Fruit fly (Drosophila melanogaster) whole organism, pupa: ENCODE results near the gene unc-13.
A peak's percentile ranks its signal among the peaks of the same experiment; 100 is the strongest.

ENCODE experiments used
- CG10348 ChIP-seq: fragments of 200-800 bp; sonication (Bioruptor generic); IDR thresholded peaks from 2 replicates; pipeline ENCODE4 v1.3.6; 2022; ENCODE audit warnings: missing biosample characterization, missing genetic modification characterization
- CG12605 ChIP-seq: fragments of 200-800 bp; sonication (Bioruptor generic); IDR thresholded peaks from 2 replicates; pipeline ENCODE4 v1.3.6; 2022; ENCODE audit warnings: missing biosample characterization, missing genetic modification characterization
- CG14655 ChIP-seq: fragments of 200-800 bp; sonication (Bioruptor generic); optimal IDR thresholded peaks from 3 replicates; lab custom pipeline; 2017; ENCODE audit warnings: mild to moderate bottlenecking, missing biosample characterization, missing genetic modification reagents, missing genetic modification characterization
- CG17806 ChIP-seq: fragments of 200-800 bp; sonication (Bioruptor generic); optimal IDR thresholded peaks from 2 replicates; lab custom pipeline; 2018; ENCODE audit warnings: missing biosample characterization, mild to moderate bottlenecking, missing genetic modification characterization, moderate library complexity
- CG32121 ChIP-seq: fragments of 200-800 bp; sonication (Bioruptor generic); IDR thresholded peaks from 2 replicates; pipeline ENCODE4 v1.3.6; 2022; ENCODE audit warnings: missing biosample characterization, missing genetic modification characterization
- CG4496 ChIP-seq: fragments of 200-800 bp; sonication (Bioruptor generic); IDR thresholded peaks from 3 replicates; pipeline ENCODE4 v1.3.6; 2022; ENCODE audit warnings: missing biosample characterization, missing genetic modification characterization
- CG8159 ChIP-seq: fragments of 200-800 bp; sonication (Bioruptor generic); optimal IDR thresholded peaks from 3 replicates; lab custom pipeline; 2018; ENCODE audit warnings: missing biosample characterization, mild to moderate bottlenecking, missing genetic modification characterization, moderate library complexity
- CG9948 ChIP-seq: fragments of 200-800 bp; sonication (Bioruptor generic); optimal IDR thresholded peaks from 2 replicates; lab custom pipeline; 2018; ENCODE audit warnings: missing biosample characterization, mild to moderate bottlenecking, missing genetic modification characterization, moderate library complexity
- D1 ChIP-seq: fragments of 200-800 bp; sonication (Bioruptor generic); optimal IDR thresholded peaks from 2 replicates; lab custom pipeline; 2018; ENCODE audit warnings: missing biosample characterization, mild to moderate bottlenecking, missing genetic modification characterization, moderate library complexity
- EcR ChIP-seq: fragments of 200-800 bp; sonication (Bioruptor generic); optimal IDR thresholded peaks from 3 replicates; lab custom pipeline; 2019; ENCODE audit warnings: missing biosample characterization, missing genetic modification characterization, mild to moderate bottlenecking, moderate library complexity, missing genetic modification reagents
- Pif1B ChIP-seq: fragments of 200-800 bp; sonication (Bioruptor generic); optimal IDR thresholded peaks from 3 replicates; lab custom pipeline; 2016; ENCODE audit warnings: missing biosample characterization, missing genetic modification characterization
- fd96Ca ChIP-seq: fragments of 200-800 bp; sonication (Bioruptor generic); IDR thresholded peaks from 3 replicates; pipeline ENCODE4 v1.3.6; 2022; ENCODE audit warnings: missing biosample characterization, missing genetic modification characterization
- gl ChIP-seq: fragments of 200-800 bp; sonication (Bioruptor generic); optimal IDR thresholded peaks from 2 replicates; lab custom pipeline; 2018; ENCODE audit warnings: missing biosample characterization, mild to moderate bottlenecking, missing genetic modification characterization
- rn ChIP-seq: fragments of 200-800 bp; sonication (Bioruptor generic); IDR thresholded peaks from 2 replicates; pipeline ENCODE4 v1.3.6; 2022; ENCODE audit warnings: missing biosample characterization, missing genetic modification characterization

dm6 chr4:853355-853754 lies 58.8 kb downstream of the unc-13 start:
- no peak for TF ChIP-seq rn (GFP tag; lab: Robert Waterston, UW)
- no peak for TF ChIP-seq CG8159
- no peak for TF ChIP-seq gl (tag; lab: Kevin White, UChicago)
- TF ChIP-seq Pif1B (GFP tag; lab: Kevin White, UChicago), result no peak
- TF ChIP-seq CG32121 (GFP tag; lab: Robert Waterston, UW), result no peak
- TF ChIP-seq EcR, result no peak
- no peak for TF ChIP-seq CG10348
- no peak for TF ChIP-seq CG14655 (GFP tag; lab: Kevin White, UChicago)
- TF ChIP-seq CG17806 (tag; lab: Kevin White, UChicago), result no peak
- TF ChIP-seq fd96Ca (GFP tag; lab: Robert Waterston, UW), result no peak
- TF ChIP-seq CG4496 (GFP tag; lab: Robert Waterston, UW), result no peak
- TF ChIP-seq CG9948 (tag; lab: Kevin White, UChicago), result no peak
- no peak for TF ChIP-seq CG12605
- peak; percentile 37 for TF ChIP-seq D1
